Fruit fly (Drosophila melanogaster) ovary, adult (tissue): ENCODE results near the gene PolD1.

Experiments
- CG17801 ChIP-seq: fragments of 200-800 bp; optimal IDR thresholded peaks from 2 replicates; lab custom pipeline; 2019; ENCODE audit warnings: missing biosample characterization, mild to moderate bottlenecking, missing genetic modification characterization, moderate library complexity; ENCODE audit not compliant: partially characterized antibody

The PolD1 gene

DNA sequence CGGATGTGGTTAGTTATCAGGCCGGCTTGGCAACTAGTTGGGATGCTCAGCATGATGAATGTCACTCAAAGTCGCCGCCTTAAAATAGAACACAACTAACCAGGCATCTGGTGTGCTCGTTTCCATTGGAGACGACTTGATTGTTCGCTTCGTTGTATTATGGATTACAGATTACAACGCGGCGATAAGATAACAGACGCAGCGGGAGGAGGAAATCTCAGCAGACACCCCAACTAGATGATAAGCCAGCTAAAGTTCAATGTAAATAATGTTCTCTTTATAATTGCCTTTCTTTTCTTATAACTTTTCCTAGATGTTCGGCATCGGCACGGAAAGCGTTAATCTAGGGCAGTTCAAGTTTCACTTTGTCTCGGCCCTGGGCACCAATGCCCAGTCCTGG lies 18.9 kb downstream of the PolD1 start:
- no peak for TF ChIP-seq CG17801 (GFP tag; lab: Kevin White, UChicago)

DNA sequence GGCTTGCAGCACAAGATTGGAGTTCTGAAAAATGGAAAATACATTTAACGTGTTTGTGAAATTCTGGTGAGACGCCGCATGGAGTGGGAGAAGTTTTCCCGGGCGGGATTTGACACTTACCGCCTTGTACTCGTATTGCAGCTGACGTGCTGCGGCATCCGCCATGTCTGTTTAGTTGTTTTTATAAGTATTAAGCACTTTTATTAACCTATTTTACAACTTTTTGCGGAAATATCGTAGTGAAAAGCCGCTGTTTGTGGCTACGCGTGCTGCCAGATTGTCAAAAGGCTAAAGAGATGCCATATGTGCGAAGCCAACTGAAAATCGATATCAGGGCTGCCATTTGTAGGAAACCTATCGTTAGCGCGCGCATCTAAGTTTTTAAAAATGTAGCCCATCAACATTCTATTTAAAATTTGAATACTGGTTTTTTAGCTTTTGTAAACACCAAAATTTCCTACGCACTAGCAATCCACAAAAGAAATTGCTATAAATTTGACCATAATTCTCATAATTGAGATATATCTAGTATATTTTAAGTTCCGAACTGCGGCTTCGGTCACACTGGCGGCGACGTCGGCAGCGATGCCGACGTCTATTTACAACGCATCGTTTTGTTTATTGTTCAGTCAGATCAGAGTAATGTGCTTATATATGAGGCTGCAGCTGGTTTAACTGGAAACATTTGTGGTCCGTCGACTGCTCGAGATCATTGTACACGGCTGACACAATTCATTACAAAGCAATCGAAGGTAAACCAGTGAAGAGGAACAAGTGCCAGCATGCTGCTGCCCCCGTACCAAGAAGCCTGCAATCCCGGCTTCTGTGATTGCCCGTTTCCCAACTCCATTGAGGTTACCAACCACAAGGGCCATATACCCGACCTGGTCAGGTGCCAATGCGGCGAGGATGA lies 19.8 kb downstream of the PolD1 start, which contains the start of the genes Brr2 and CG10516:
Gene Brr2 (minus strand): TSS at position 285 of the 913 bp plus-strand sequence.
Gene CG10516 (plus strand): TSS at position 617 of the 913 bp plus-strand sequence.
- TF ChIP-seq CG17801 (GFP tag; lab: Kevin White, UChicago), result no peak

dm6 chr3L:15958612-15959315 lies 28.9 kb downstream of the PolD1 start, which contains the start of gene CG17032:
TSS of gene CG17032 (plus strand) at chr3L:15958843.
- TF ChIP-seq CG17801 (GFP tag; lab: Kevin White, UChicago), result no peak

dm6 chr3L:15956448-15957010 lies 31.1 kb downstream of the PolD1 start, which contains the start of gene elgi:
TSS of gene elgi (plus strand) at chr3L:15956550.
- peak; percentile 47 for TF ChIP-seq CG17801 (GFP tag; lab: Kevin White, UChicago)

- TF ChIP-seq CG17801 (GFP tag; lab: Kevin White, UChicago), result no peak
These were observed 32.7 kb downstream of the PolD1 start, which contains the start of the genes Pka-C3 and GXIVsPLA2 for dm6 chr3L:15954784-15955427. TSS of gene Pka-C3 (minus strand) at chr3L:15954797. TSS of gene GXIVsPLA2 (plus strand) at chr3L:15955096.

DNA sequence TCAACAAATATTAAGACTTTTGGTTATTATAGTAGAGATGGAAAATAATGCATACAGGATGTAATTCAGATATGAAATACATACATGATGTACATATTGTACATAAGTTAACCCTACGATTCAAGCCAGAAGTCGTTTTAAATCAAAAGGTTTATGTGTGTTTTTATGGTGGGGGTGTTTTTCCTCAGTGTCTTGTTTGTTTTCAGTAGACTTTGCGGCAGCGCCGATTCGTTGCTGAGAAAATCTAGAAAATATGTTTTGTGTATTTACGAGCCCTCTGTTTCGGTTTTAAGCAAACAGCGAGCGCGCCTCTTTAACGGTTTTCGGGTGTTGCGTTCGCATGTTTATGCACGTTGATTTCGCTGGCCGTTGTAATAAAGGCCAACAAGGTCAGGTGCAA lies 33.7 kb downstream of the PolD1 start:
- no peak for TF ChIP-seq CG17801 (GFP tag; lab: Kevin White, UChicago)

dm6 chr3L:15952909-15953308 lies 34.7 kb downstream of the PolD1 start:
- TF ChIP-seq CG17801 (GFP tag; lab: Kevin White, UChicago), result no peak

DNA sequence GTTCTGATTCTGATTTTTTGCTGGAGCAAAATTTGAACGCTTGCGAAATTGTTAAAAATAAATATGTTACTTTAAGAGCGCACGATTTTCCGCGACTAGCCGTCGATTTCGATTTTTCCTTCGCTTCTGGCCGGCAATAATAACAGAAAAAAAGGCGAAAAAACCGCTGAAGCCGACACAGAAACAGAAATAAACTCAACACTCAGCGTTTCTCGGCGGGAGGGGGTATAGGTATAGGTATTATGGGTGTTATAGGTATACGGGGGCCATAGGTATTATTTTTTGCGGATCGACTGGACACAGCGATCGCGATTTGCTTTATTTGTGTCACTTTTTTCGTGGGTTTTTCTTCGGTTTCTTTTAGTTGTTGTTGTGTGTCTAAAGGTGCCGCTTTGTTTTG lies 35.3 kb downstream of the PolD1 start:
- peak; percentile 17 for TF ChIP-seq CG17801 (GFP tag; lab: Kevin White, UChicago)

DNA sequence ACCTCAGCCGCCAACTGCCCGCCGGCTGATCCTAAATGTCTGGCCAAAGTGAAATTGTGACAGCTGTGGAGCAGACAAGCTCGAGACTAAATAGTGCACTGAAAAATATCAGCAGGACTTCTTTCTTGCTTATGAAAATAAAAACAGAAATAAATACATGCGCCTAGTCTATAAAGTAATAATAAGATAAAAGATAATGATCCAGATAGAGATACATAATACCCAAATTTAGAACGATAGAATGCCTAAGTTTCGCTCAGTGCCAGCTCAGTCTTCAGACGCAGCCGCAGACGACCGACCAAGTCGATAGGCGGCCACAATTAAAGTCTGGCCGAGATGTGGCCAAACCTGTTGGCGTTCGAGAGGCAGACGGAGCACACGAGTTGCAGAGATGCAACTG lies 46.8 kb downstream of the PolD1 start:
- no peak for TF ChIP-seq CG17801 (GFP tag; lab: Kevin White, UChicago)
